Fruit fly (Drosophila melanogaster) whole organism, pupa: ENCODE results near the gene yem.

ENCODE experiments used
- CG14655 ChIP-seq: fragments of 200-800 bp; sonication (Bioruptor generic); optimal IDR thresholded peaks from 3 replicates; lab custom pipeline; 2017; ENCODE audit warnings: mild to moderate bottlenecking, missing biosample characterization, missing genetic modification reagents, missing genetic modification characterization
- EcR ChIP-seq: fragments of 200-800 bp; sonication (Bioruptor generic); optimal IDR thresholded peaks from 3 replicates; lab custom pipeline; 2019; ENCODE audit warnings: missing biosample characterization, missing genetic modification characterization, mild to moderate bottlenecking, moderate library complexity, missing genetic modification reagents
- Pif1A ChIP-seq: fragments of 200-800 bp; sonication (Bioruptor generic); optimal IDR thresholded peaks from 3 replicates; lab custom pipeline; 2016; ENCODE audit warnings: missing biosample characterization, missing genetic modification characterization
- Pif1B ChIP-seq: fragments of 200-800 bp; sonication (Bioruptor generic); optimal IDR thresholded peaks from 3 replicates; lab custom pipeline; 2016; ENCODE audit warnings: missing biosample characterization, missing genetic modification characterization

- TF ChIP-seq CG14655 (no peak), EcR (GFP tag; lab: Kevin White, UChicago) (no peak), Pif1A (GFP tag; lab: Kevin White, UChicago) (no peak), Pif1B (no peak)
Observed at dm6 chr3R:29138961-29139527, 16.4 kb upstream of the yem start.
